Worm (Caenorhabditis elegans) whole organism, L4 larva: Measurements from ENCODE around the gene Y70G10A.4.
A peak's percentile ranks its signal among the peaks of the same experiment; 100 is the strongest.

ENCODE experiments used
- D1046.2 ChIP-seq: fragments of 200-800 bp; sonication (Bioruptor generic); IDR thresholded peaks from 2 replicates; pipeline ENCODE4 v1.3.6; 2022; ENCODE audit warnings: missing genetic modification characterization, missing compliant biosample characterization
- F37D6.2 ChIP-seq: sonication (generic microtip); optimal IDR thresholded peaks from 2 replicates; lab custom pipeline; 2016; ENCODE audit warnings: mild to moderate bottlenecking, missing genetic modification characterization, missing compliant biosample characterization
- Y75B8A.6 ChIP-seq: fragments of 200-800 bp; sonication (Bioruptor generic); IDR thresholded peaks from 2 replicates; pipeline ENCODE4 v1.3.6; 2022; ENCODE audit warnings: missing genetic modification reagents, missing genetic modification characterization, missing compliant biosample characterization
- aha-1 ChIP-seq: fragments of 150-350 bp; peaks from one replicate; lab custom pipeline; 2014; ENCODE audit warnings: missing biosample characterization, missing genetic modification characterization
- aly-2 ChIP-seq: sonication (generic microtip); optimal IDR thresholded peaks from 2 replicates; lab custom pipeline; 2018; ENCODE audit warnings: missing biosample characterization, missing genetic modification characterization
- ama-1 ChIP-seq: fragments of 150-350 bp; optimal IDR thresholded peaks from 2 replicates; lab custom pipeline; 2014; ENCODE audit warnings: inconsistent platforms, mixed read lengths
- ceh-20 ChIP-seq: fragments of 200-800 bp; sonication (Bioruptor generic); IDR thresholded peaks from 2 replicates; pipeline ENCODE4 v1.3.6; 2022; ENCODE audit warnings: missing genetic modification reagents, missing genetic modification characterization, missing compliant biosample characterization
- ceh-32 ChIP-seq: sonication (generic microtip); optimal IDR thresholded peaks from 2 replicates; lab custom pipeline; 2016; ENCODE audit warnings: mild to moderate bottlenecking, missing genetic modification characterization, missing compliant biosample characterization; ENCODE audit not compliant: poor library complexity
- ces-1 ChIP-seq: fragments of 150-350 bp; sonication (generic microtip); optimal IDR thresholded peaks from 4 replicates; lab custom pipeline; 2014; ENCODE audit warnings: missing biosample characterization, missing genetic modification reagents, missing genetic modification characterization
- daf-16 ChIP-seq, 3 experiments: sonication (generic microtip); optimal IDR thresholded peaks; 2 replicates each; lab custom pipeline; 2016 to 2017; ENCODE audit warnings: missing genetic modification characterization in 3 of 3, missing genetic modification reagents in 3 of 3, mild to moderate bottlenecking in 2 of 3, missing compliant biosample characterization in 2 of 3, missing biosample characterization in 1 of 3, moderate library complexity in 1 of 3
- dmd-8 ChIP-seq: fragments of 200-800 bp; sonication (Bioruptor generic); IDR thresholded peaks from 2 replicates; pipeline ENCODE4 v1.3.6; 2022; ENCODE audit warnings: missing genetic modification characterization, missing compliant biosample characterization
- duxl-1 ChIP-seq: sonication (generic microtip); optimal IDR thresholded peaks from 2 replicates; lab custom pipeline; 2016; ENCODE audit warnings: mild to moderate bottlenecking, missing genetic modification characterization, moderate library complexity, missing compliant biosample characterization; ENCODE audit not compliant: poor library complexity
- egl-27 ChIP-seq: sonication (generic microtip); optimal IDR thresholded peaks from 3 replicates; lab custom pipeline; 2017; ENCODE audit warnings: missing biosample characterization, missing genetic modification reagents, missing genetic modification characterization
- hif-1 ChIP-seq, 2 experiments: sonication (generic microtip); optimal IDR thresholded peaks; 2 replicates each; lab custom pipeline; 2016 to 2017; ENCODE audit warnings: missing compliant biosample characterization in 2 of 2, missing genetic modification characterization in 2 of 2, missing genetic modification reagents in 2 of 2, missing genotype in 2 of 2, mild to moderate bottlenecking in 1 of 2
- hlh-11 ChIP-seq: fragments of 200-800 bp; sonication (Bioruptor generic); optimal IDR thresholded peaks from 2 replicates; lab custom pipeline; 2018; ENCODE audit warnings: mild to moderate bottlenecking, missing genetic modification characterization, missing compliant biosample characterization
- hlh-30 ChIP-seq: sonication (generic microtip); optimal IDR thresholded peaks from 2 replicates; lab custom pipeline; 2017; ENCODE audit warnings: antibody characterized with exemption, mild to moderate bottlenecking, missing genetic modification characterization, missing compliant biosample characterization; ENCODE audit not compliant: insufficient read depth
- lin-15B ChIP-seq: fragments of 150-350 bp; sonication (generic microtip); optimal IDR thresholded peaks from 3 replicates; lab custom pipeline; 2014; ENCODE audit warnings: missing biosample characterization, missing genetic modification characterization
- lin-38 ChIP-seq: fragments of 200-800 bp; sonication (Bioruptor generic); IDR thresholded peaks from 2 replicates; pipeline ENCODE4 v1.3.6; 2022; ENCODE audit warnings: missing genetic modification reagents, missing genetic modification characterization, missing compliant biosample characterization
- lir-3 ChIP-seq: sonication (generic microtip); optimal IDR thresholded peaks from 2 replicates; lab custom pipeline; 2016; ENCODE audit warnings: mild to moderate bottlenecking, missing genetic modification characterization, missing compliant biosample characterization
- lsy-2 ChIP-seq, 2 experiments: fragments of 150-350 bp in 1 of 2; sonication (generic microtip) in 1 of 2; optimal IDR thresholded peaks; 2 replicates each; lab custom pipeline; 2014 to 2017; ENCODE audit warnings: missing biosample characterization in 2 of 2, missing genetic modification characterization in 2 of 2
- mes-2 ChIP-seq: sonication (generic microtip); optimal IDR thresholded peaks from 2 replicates; lab custom pipeline; 2016; ENCODE audit warnings: missing genotype, mild to moderate bottlenecking, missing genetic modification characterization, missing compliant biosample characterization; ENCODE audit not compliant: poor library complexity, severe bottlenecking
- mxl-2 ChIP-seq: fragments of 200-800 bp; sonication (Bioruptor generic); conservative IDR thresholded peaks from 2 replicates; pipeline ENCODE4 v1.3.6; 2022; ENCODE audit warnings: missing genetic modification reagents, missing genetic modification characterization, missing compliant biosample characterization
- mxl-3 ChIP-seq: fragments of 200-800 bp; sonication (Bioruptor generic); optimal IDR thresholded peaks from 2 replicates; lab custom pipeline; 2018; ENCODE audit warnings: mild to moderate bottlenecking, missing genetic modification characterization, missing compliant biosample characterization
- nhr-10 ChIP-seq: fragments of 150-350 bp; optimal IDR thresholded peaks from 2 replicates; lab custom pipeline; 2014; ENCODE audit warnings: missing biosample characterization, missing genetic modification characterization
- nhr-102 ChIP-seq: sonication (generic microtip); optimal IDR thresholded peaks from 2 replicates; lab custom pipeline; 2016; ENCODE audit warnings: mild to moderate bottlenecking, missing genetic modification characterization, moderate library complexity, missing compliant biosample characterization
- nhr-111 ChIP-seq: fragments of 200-800 bp; sonication (Bioruptor generic); optimal IDR thresholded peaks from 2 replicates; lab custom pipeline; 2018; ENCODE audit warnings: mild to moderate bottlenecking, missing genetic modification characterization, missing compliant biosample characterization
- nhr-237 ChIP-seq: sonication (generic microtip); optimal IDR thresholded peaks from 2 replicates; lab custom pipeline; 2017; ENCODE audit warnings: missing biosample characterization, missing genetic modification characterization
- nhr-41 ChIP-seq: fragments of 200-800 bp; sonication (Bioruptor generic); IDR thresholded peaks from 2 replicates; pipeline ENCODE4 v1.3.6; 2022; ENCODE audit warnings: missing genetic modification reagents, missing genetic modification characterization, missing compliant biosample characterization
- nhr-42 ChIP-seq: fragments of 200-800 bp; sonication (Bioruptor generic); IDR thresholded peaks from 2 replicates; pipeline ENCODE4 v1.3.6; 2022; ENCODE audit warnings: missing genetic modification characterization, missing compliant biosample characterization
- nhr-76 ChIP-seq: fragments of 150-350 bp; optimal IDR thresholded peaks from 2 replicates; lab custom pipeline; 2014; ENCODE audit warnings: missing biosample characterization, missing genetic modification characterization
- pqm-1 ChIP-seq: sonication (generic microtip); optimal IDR thresholded peaks from 2 replicates; lab custom pipeline; 2017; ENCODE audit warnings: missing biosample characterization, missing genetic modification characterization
- set-16 ChIP-seq: fragments of 200-800 bp; sonication (Bioruptor generic); IDR thresholded peaks from 2 replicates; pipeline ENCODE4 v1.3.6; 2022; ENCODE audit warnings: missing genetic modification reagents, missing genetic modification characterization, missing compliant biosample characterization
- skn-1 ChIP-seq: fragments of 150-350 bp; optimal IDR thresholded peaks from 2 replicates; lab custom pipeline; 2014; ENCODE audit warnings: missing biosample characterization, missing genetic modification characterization
- unc-62 ChIP-seq, 3 experiments: fragments of 150-350 bp in 1 of 3; sonication (generic microtip); optimal IDR thresholded peaks in 2 of 3; peaks in 1 of 3; 1 replicate in 1 of 3; 2 replicates in 2 of 3; lab custom pipeline; 2014 to 2017; ENCODE audit warnings: missing biosample characterization in 3 of 3, missing genetic modification characterization in 3 of 3, missing genetic modification reagents in 3 of 3, missing genotype in 1 of 3
- vab-7 ChIP-seq: fragments of 200-800 bp; sonication (Bioruptor generic); IDR thresholded peaks from 2 replicates; pipeline ENCODE4 v1.3.6; 2022; ENCODE audit warnings: missing genetic modification reagents, missing genetic modification characterization, missing compliant biosample characterization
- zag-1 ChIP-seq: fragments of 150-350 bp; optimal IDR thresholded peaks from 2 replicates; lab custom pipeline; 2014; ENCODE audit warnings: missing biosample characterization, missing genetic modification characterization
- zip-2 ChIP-seq: fragments of 150-350 bp; optimal IDR thresholded peaks from 2 replicates; lab custom pipeline; 2014; ENCODE audit warnings: missing biosample characterization, missing genetic modification characterization
- ztf-11 ChIP-seq: fragments of 150-350 bp; optimal IDR thresholded peaks from 2 replicates; lab custom pipeline; 2014; ENCODE audit warnings: missing biosample characterization, missing genetic modification characterization

The Y70G10A.4 gene

DNA sequence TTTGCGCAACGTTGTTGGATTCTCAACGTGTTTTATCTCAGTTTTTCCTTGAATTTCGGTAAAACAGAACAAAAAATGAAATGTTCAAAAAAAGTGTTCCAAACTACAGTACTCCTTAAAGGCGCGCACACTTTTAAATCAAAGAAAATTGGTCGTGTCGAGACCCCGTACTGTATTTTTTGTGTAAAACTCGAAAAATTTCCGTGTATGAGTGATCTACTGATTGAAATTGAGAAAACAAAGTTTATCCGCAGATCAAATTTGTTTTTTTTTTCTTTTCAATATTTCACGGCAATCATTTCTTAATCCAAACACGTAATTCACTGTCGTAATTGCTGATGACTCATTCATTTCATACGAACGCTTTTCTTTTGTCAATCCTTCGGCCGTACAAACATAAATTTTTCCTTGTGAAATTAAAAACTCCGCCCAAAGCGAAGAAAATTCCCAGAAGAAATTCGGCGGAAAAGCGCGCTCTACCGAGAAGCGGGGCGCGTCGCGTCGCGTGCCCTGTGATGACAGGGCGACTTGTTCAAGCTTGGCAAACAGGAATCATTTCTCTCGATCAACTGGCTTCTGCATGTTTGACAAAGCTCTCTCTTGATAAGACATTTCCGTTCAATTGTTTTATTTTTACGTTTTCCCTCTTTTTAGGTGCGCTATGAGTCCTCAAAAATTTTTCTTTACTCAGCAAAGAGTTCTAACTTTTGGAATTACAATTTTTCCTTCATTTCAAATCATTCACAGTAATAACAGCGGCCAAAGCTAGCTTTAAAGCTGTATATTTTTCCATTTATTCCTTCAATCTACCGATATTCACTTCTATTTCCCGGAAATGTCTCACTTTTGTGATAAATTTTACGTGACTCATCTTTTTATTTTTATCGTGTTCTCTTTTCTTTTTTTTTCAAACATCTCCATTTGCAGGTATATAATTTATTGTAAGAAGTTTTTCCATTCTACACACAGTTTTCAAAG, 18.8 kb upstream of the Y70G10A.4 start, which contains the start of gene chc-1 (continued):
- peak in 1 of 2 experiments; percentile 4 for TF ChIP-seq hif-1 (tag; optimal IDR thresholded peaks at IDR 0.05; lab: Kevin White, UChicago)
- no peak for TF ChIP-seq daf-16 (GFP tag; optimal IDR thresholded peaks at IDR 0.05; lab: Kevin White, UChicago)
- peak; percentile 26 for TF ChIP-seq daf-16 (tag; optimal IDR thresholded peaks at IDR 0.05; lab: Kevin White, UChicago)
- TF ChIP-seq aha-1 (tag; lab: Kevin White, UChicago) = peak; percentile 62
- TF ChIP-seq hlh-11 (tag; lab: Kevin White, UChicago) = peak; percentile 49
- TF ChIP-seq nhr-102 (tag; lab: Kevin White, UChicago) = no peak
- TF ChIP-seq nhr-111 (GFP tag; lab: Kevin White, UChicago) = no peak
- TF ChIP-seq ces-1 = no peak
- no peak for TF ChIP-seq nhr-76 (tag; lab: Kevin White, UChicago)
- no peak for TF ChIP-seq mxl-2 (GFP tag; lab: Robert Waterston, UW)
- TF ChIP-seq skn-1 (tag; lab: Kevin White, UChicago) = no peak
- no peak for TF ChIP-seq egl-27
- TF ChIP-seq unc-62 (GFP tag; optimal IDR thresholded peaks at IDR 0.05 in 1 of 2; lab: Kevin White, UChicago) = no peak
- TF ChIP-seq unc-62 (tag; optimal IDR thresholded peaks at IDR 0.05; lab: Kevin White, UChicago) = no peak
- no peak for TF ChIP-seq nhr-237 (tag; lab: Kevin White, UChicago)
- TF ChIP-seq lsy-2 (tag; optimal IDR thresholded peaks at IDR 0.05; lab: Kevin White, UChicago) = peak in 1 of 2 experiments; percentile 45
- TF ChIP-seq ceh-32 (tag; lab: Kevin White, UChicago) = no peak
- no peak for TF ChIP-seq aly-2
- TF ChIP-seq lir-3 = no peak
- no peak for TF ChIP-seq nhr-41 (GFP tag; lab: Robert Waterston, UW)
- no peak for TF ChIP-seq nhr-10 (tag; lab: Kevin White, UChicago)
- TF ChIP-seq set-16 = no peak
- TF ChIP-seq dmd-8 (GFP tag; lab: Robert Waterston, UW) = no peak
- peak; percentile 50 for TF ChIP-seq pqm-1
- TF ChIP-seq F37D6.2 (tag; lab: Kevin White, UChicago) = no peak
- peak; percentile 1 for TF ChIP-seq mxl-3 (GFP tag; lab: Kevin White, UChicago)
- no peak for TF ChIP-seq ztf-11 (tag; lab: Kevin White, UChicago)
- TF ChIP-seq lin-15B = no peak

- TF ChIP-seq zip-2 (tag; lab: Kevin White, UChicago) = no peak
- no peak for TF ChIP-seq hlh-30 (tag; lab: Kevin White, UChicago)
- no peak for TF ChIP-seq nhr-237 (tag; lab: Kevin White, UChicago)
- peak in 1 of 2 experiments; percentile 61 for TF ChIP-seq unc-62 (GFP tag; optimal IDR thresholded peaks at IDR 0.05 in 1 of 2; lab: Kevin White, UChicago)
- TF ChIP-seq unc-62 (tag; optimal IDR thresholded peaks at IDR 0.05; lab: Kevin White, UChicago) = no peak
Measured at ce11 chrIII:10206352-10206751, 15.6 kb upstream of the Y70G10A.4 start.

- TF ChIP-seq aly-2 = peak; percentile 37
- 0 out of 2 replicates have a peak, but pooled peaks have one; percentile 50 for TF ChIP-seq D1046.2 (GFP tag; lab: Robert Waterston, UW)
- TF ChIP-seq ama-1 (lab: Kevin White, UChicago) = peak; percentile 53
- TF ChIP-seq ceh-20 (GFP tag; lab: Robert Waterston, UW) = no peak
- no peak for TF ChIP-seq Y75B8A.6
- no peak for TF ChIP-seq zip-2 (tag; lab: Kevin White, UChicago)
- TF ChIP-seq nhr-111 (GFP tag; lab: Kevin White, UChicago) = no peak
- TF ChIP-seq nhr-42 (GFP tag; lab: Robert Waterston, UW) = 0 out of 2 replicates have a peak, but pooled peaks have one; percentile 15
- TF ChIP-seq zag-1 = no peak
- no peak for TF ChIP-seq vab-7 (GFP tag; lab: Robert Waterston, UW)
- TF ChIP-seq mes-2 (tag; lab: Kevin White, UChicago) = peak; percentile 18
- TF ChIP-seq duxl-1 = peak; percentile 3
- no peak for TF ChIP-seq F37D6.2 (tag; lab: Kevin White, UChicago)
- peak; percentile 49 for TF ChIP-seq lin-38 (GFP tag; lab: Robert Waterston, UW)
- TF ChIP-seq nhr-102 (tag; lab: Kevin White, UChicago) = peak; percentile 12
- TF ChIP-seq, all 104 proteins: peak for 8
Measured at ce11 chrIII:10209703-10210102, 12.3 kb upstream of the Y70G10A.4 start, which contains the start of gene T20G5.9. Gene T20G5.9, plus strand, starts transcription at chrIII:10209840.
